Worm (Caenorhabditis elegans) whole organism, L4 larva: ENCODE measurements around the gene C14E2.6.

Experiments used
- T20F7.1 ChIP-seq: fragments of 200-800 bp; sonication (Bioruptor generic); optimal IDR thresholded peaks from 2 replicates; lab custom pipeline; 2018; ENCODE audit warnings: mild to moderate bottlenecking, missing genetic modification characterization, missing compliant biosample characterization
- ZK337.2 ChIP-seq: fragments of 200-800 bp; sonication (Bioruptor generic); IDR thresholded peaks from 2 replicates; pipeline ENCODE4 v1.3.6; 2022; ENCODE audit warnings: missing genetic modification reagents, missing genetic modification characterization, missing compliant biosample characterization
- aly-2 ChIP-seq: sonication (generic microtip); optimal IDR thresholded peaks from 2 replicates; lab custom pipeline; 2018; ENCODE audit warnings: missing biosample characterization, missing genetic modification characterization
- ama-1 ChIP-seq: fragments of 150-350 bp; optimal IDR thresholded peaks from 2 replicates; lab custom pipeline; 2014; ENCODE audit warnings: inconsistent platforms, mixed read lengths
- daf-12 ChIP-seq: fragments of 150-350 bp; optimal IDR thresholded peaks from 2 replicates; lab custom pipeline; 2014; ENCODE audit warnings: missing biosample characterization, missing genetic modification reagents, missing genetic modification characterization
- daf-19 ChIP-seq: fragments of 200-800 bp; sonication (Bioruptor generic); conservative IDR thresholded peaks from 2 replicates; pipeline ENCODE4 v1.3.6; 2022; ENCODE audit warnings: missing genetic modification characterization, missing compliant biosample characterization
- daf-8 ChIP-seq: fragments of 200-800 bp; sonication (Bioruptor generic); IDR thresholded peaks from 2 replicates; pipeline ENCODE4 v1.3.6; 2022; ENCODE audit warnings: missing genetic modification characterization, missing compliant biosample characterization
- duxl-1 ChIP-seq: sonication (generic microtip); optimal IDR thresholded peaks from 2 replicates; lab custom pipeline; 2016; ENCODE audit warnings: mild to moderate bottlenecking, missing genetic modification characterization, moderate library complexity, missing compliant biosample characterization; ENCODE audit not compliant: poor library complexity
- lin-15B ChIP-seq: fragments of 150-350 bp; sonication (generic microtip); optimal IDR thresholded peaks from 3 replicates; lab custom pipeline; 2014; ENCODE audit warnings: missing biosample characterization, missing genetic modification characterization
- nhr-76 ChIP-seq: fragments of 150-350 bp; optimal IDR thresholded peaks from 2 replicates; lab custom pipeline; 2014; ENCODE audit warnings: missing biosample characterization, missing genetic modification characterization
- pha-4 ChIP-seq, 2 experiments: fragments of 150-350 bp in 1 of 2; fragments of 200-800 bp in 1 of 2; sonication (Bioruptor generic) in 1 of 2; IDR thresholded peaks in 1 of 2; optimal IDR thresholded peaks in 1 of 2; 2 replicates each; pipeline versions ENCODE4 v1.3.6 to Lab custom; 2014 to 2022; ENCODE audit warnings: missing genetic modification characterization in 2 of 2, missing genetic modification reagents in 2 of 2, missing biosample characterization in 1 of 2, missing compliant biosample characterization in 1 of 2

DNA sequence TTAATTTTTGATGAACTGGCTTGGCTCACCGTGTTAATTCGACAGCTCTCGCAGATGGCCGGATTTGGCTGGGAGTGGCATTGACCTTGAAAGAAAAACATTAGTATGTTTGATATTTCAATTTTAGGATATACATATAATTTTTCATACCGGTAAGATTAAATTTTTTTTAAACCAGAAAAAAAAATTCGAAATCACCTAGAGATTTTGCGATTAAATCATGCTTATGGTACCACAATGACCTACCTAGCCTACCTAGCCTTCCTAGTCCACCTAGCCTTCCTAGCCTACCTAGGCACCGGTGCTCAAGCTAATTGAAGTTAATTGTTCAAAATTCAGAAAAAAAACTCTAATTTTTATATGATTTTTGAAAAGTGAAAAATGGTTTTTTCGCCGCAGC is 18.4 kb downstream of the C14E2.6 start, which contains the start of gene C14E2.3:
- no peak for TF ChIP-seq daf-19
- no peak for TF ChIP-seq T20F7.1
- no peak for TF ChIP-seq ZK337.2 (GFP tag; lab: Robert Waterston, UW)
- no peak for TF ChIP-seq nhr-76 (tag; lab: Kevin White, UChicago)
- TF ChIP-seq aly-2 = no peak
- TF ChIP-seq pha-4 (GFP tag; IDR thresholded peaks at IDR 0.05; lab: Robert Waterston, UW) = no peak
- TF ChIP-seq pha-4 (tag; optimal IDR thresholded peaks at IDR 0.05; lab: Kevin White, UChicago) = no peak
- no peak for TF ChIP-seq daf-8 (GFP tag; lab: Robert Waterston, UW)
- no peak for TF ChIP-seq ama-1 (lab: Kevin White, UChicago)
- no peak for TF ChIP-seq lin-15B (tag; lab: Kevin White, UChicago)
- TF ChIP-seq daf-12 (tag; lab: Kevin White, UChicago) = no peak
- TF ChIP-seq duxl-1 (tag; lab: Kevin White, UChicago) = no peak
